Fruit fly (Drosophila melanogaster) whole organism, embryonic: ENCODE measurements around the gene CG5003.

ENCODE experiments used
- CG10431 ChIP-seq: fragments of 200-800 bp; sonication (Bioruptor generic); optimal IDR thresholded peaks from 3 replicates; lab custom pipeline; 2018; ENCODE audit warnings: missing biosample characterization, mild to moderate bottlenecking, missing genetic modification characterization
- CG13287 ChIP-seq: fragments of 200-800 bp; sonication (Bioruptor generic); IDR thresholded peaks from 2 replicates; pipeline ENCODE4 v1.3.6; 2022; ENCODE audit warnings: missing biosample characterization, missing genetic modification characterization; ENCODE audit not compliant: partially characterized antibody
- CG17802 ChIP-seq: fragments of 200-800 bp; sonication (Bioruptor generic); optimal IDR thresholded peaks from 2 replicates; lab custom pipeline; 2018; ENCODE audit warnings: missing biosample characterization, mild to moderate bottlenecking, missing genetic modification characterization, moderate library complexity
- CG42726 ChIP-seq: fragments of 200-800 bp; sonication (Bioruptor generic); IDR thresholded peaks from 2 replicates; pipeline ENCODE4 v1.3.6; 2022; ENCODE audit warnings: missing biosample characterization, missing genetic modification characterization; ENCODE audit not compliant: partially characterized antibody
- Camta ChIP-seq: fragments of 200-800 bp; sonication (Bioruptor generic); optimal IDR thresholded peaks from 2 replicates; lab custom pipeline; 2016; ENCODE audit warnings: missing biosample characterization, missing genetic modification characterization
- HLH4C ChIP-seq: fragments of 200-800 bp; sonication (Bioruptor generic); IDR thresholded peaks from 3 replicates; pipeline ENCODE4 v1.3.6; 2022; ENCODE audit warnings: missing biosample characterization, missing genetic modification characterization; ENCODE audit not compliant: partially characterized antibody
- Hr78 ChIP-seq, 2 experiments: fragments of 200-800 bp in 1 of 2; fragments of >200 bp in 1 of 2; sonication (Bioruptor generic) in 1 of 2; optimal IDR thresholded peaks; 2 replicates each; lab custom pipeline; 2017 to 2019; ENCODE audit warnings: missing biosample characterization in 2 of 2, missing genetic modification characterization in 2 of 2, mild to moderate bottlenecking in 1 of 2, moderate library complexity in 1 of 2
- ara ChIP-seq: fragments of 200-800 bp; sonication (Bioruptor generic); IDR thresholded peaks from 2 replicates; pipeline ENCODE4 v1.3.6; 2022; ENCODE audit warnings: missing biosample characterization, missing genetic modification characterization
- bowl ChIP-seq: fragments of 200-800 bp; sonication (Bioruptor generic); IDR thresholded peaks from 2 replicates; pipeline ENCODE4 v1.3.6; 2022; ENCODE audit warnings: missing biosample characterization, missing genetic modification characterization
- knrl ChIP-seq: fragments of 200-800 bp; sonication (Bioruptor generic); IDR thresholded peaks from 3 replicates; pipeline ENCODE4 v1.3.6; 2022; ENCODE audit warnings: missing biosample characterization, missing genetic modification characterization; ENCODE audit not compliant: partially characterized antibody
- pan ChIP-seq, 4 experiments: fragments of >200 bp in 3 of 4; fragments of 200-800 bp in 1 of 4; sonication (Bioruptor generic) in 1 of 4; optimal IDR thresholded peaks in 3 of 4; IDR thresholded peaks in 1 of 4; 2 replicates each; pipeline versions ENCODE4 v1.3.6 to Lab custom; 2017 to 2022; ENCODE audit warnings: missing biosample characterization in 2 of 4, missing genetic modification characterization in 2 of 4, mixed read lengths in 1 of 4

DNA sequence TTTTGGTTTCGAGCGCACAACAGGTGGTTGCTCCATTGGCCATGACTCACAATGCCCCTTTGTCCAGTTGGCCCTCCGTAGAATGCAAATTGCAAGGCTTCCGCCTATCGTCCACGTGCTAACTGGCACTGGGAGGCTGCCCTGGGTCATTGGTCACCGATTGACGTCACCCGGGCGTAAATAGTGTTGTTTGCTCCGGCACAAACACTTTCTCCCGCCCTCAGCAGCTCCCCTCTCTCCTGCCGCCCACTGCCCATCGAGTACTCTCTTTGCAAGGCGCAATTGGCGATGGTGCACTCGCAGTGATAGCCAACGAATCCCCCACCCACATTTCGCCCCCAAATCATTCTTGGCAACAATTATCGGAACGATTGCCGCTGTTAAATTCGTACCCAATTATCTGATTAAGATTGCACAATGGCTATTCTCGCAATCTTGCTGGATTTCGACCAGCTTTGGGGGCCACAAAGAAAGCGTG, 10.5 kb upstream of the CG5003 start:
- no peak for TF ChIP-seq CG17802 (tag; lab: Kevin White, UChicago)
- TF ChIP-seq Camta (GFP tag; lab: Kevin White, UChicago) = no peak
- no peak for TF ChIP-seq CG42726 (GFP tag; lab: Robert Waterston, UW)
- no peak for TF ChIP-seq knrl (GFP tag; lab: Robert Waterston, UW)
- TF ChIP-seq pan (optimal IDR thresholded peaks at IDR 0.05; lab: Kevin White, UChicago) = no peak
- TF ChIP-seq pan (GFP tag; optimal IDR thresholded peaks at IDR 0.05 in 1 of 2, IDR thresholded peaks at IDR 0.05 in 1 of 2) = no peak
- no peak for TF ChIP-seq CG13287 (GFP tag; lab: Robert Waterston, UW)
- TF ChIP-seq HLH4C (GFP tag; lab: Robert Waterston, UW) = no peak
- TF ChIP-seq ara (GFP tag; lab: Robert Waterston, UW) = no peak
- TF ChIP-seq CG10431 (GFP tag; lab: Kevin White, UChicago) = no peak
- no peak for TF ChIP-seq bowl (GFP tag; lab: Robert Waterston, UW)
- TF ChIP-seq Hr78 (GFP tag; optimal IDR thresholded peaks at IDR 0.05; lab: Kevin White, UChicago) = no peak
